Fruit fly (Drosophila melanogaster) whole organism, embryonic: Measurements from ENCODE around the gene Rrp5.

Source experiments
- Asciz ChIP-seq: fragments of 200-800 bp; sonication (Bioruptor generic); optimal IDR thresholded peaks from 2 replicates; lab custom pipeline; 2017; ENCODE audit warnings: missing biosample characterization, mild to moderate bottlenecking, missing genetic modification characterization, missing genetic modification reagents
- B-H1 ChIP-seq: fragments of 200-800 bp; sonication (Bioruptor generic); IDR thresholded peaks from 3 replicates; pipeline ENCODE4 v1.3.6; 2022; ENCODE audit warnings: missing biosample characterization, missing genetic modification characterization
- Bgb ChIP-seq: fragments of 200-800 bp; sonication (Bioruptor generic); IDR thresholded peaks from 2 replicates; pipeline ENCODE4 v1.3.6; 2022; ENCODE audit warnings: missing biosample characterization, missing genetic modification characterization; ENCODE audit not compliant: partially characterized antibody
- CG10321 ChIP-seq: fragments of 200-800 bp; sonication (Bioruptor generic); IDR thresholded peaks from 2 replicates; pipeline ENCODE4 v1.3.6; 2022; ENCODE audit warnings: missing biosample characterization, missing genetic modification characterization
- CG10462 ChIP-seq: fragments of 200-800 bp; sonication (Bioruptor generic); optimal IDR thresholded peaks from 2 replicates; lab custom pipeline; 2016; ENCODE audit warnings: missing biosample characterization, missing genetic modification characterization
- CG11504 ChIP-seq: fragments of 200-800 bp; sonication (Bioruptor generic); optimal IDR thresholded peaks from 3 replicates; lab custom pipeline; 2019; ENCODE audit warnings: missing biosample characterization, mild to moderate bottlenecking, missing genetic modification characterization, moderate library complexity
- CG12104 ChIP-seq: fragments of 200-800 bp; sonication (Bioruptor generic); optimal IDR thresholded peaks from 3 replicates; lab custom pipeline; 2016; ENCODE audit warnings: missing biosample characterization, missing genetic modification characterization
- CG12769 ChIP-seq: fragments of 200-800 bp; sonication (Bioruptor generic); optimal IDR thresholded peaks from 2 replicates; lab custom pipeline; 2019; ENCODE audit warnings: missing biosample characterization, mild to moderate bottlenecking, missing genetic modification characterization, moderate library complexity
- CG14014 ChIP-seq: fragments of 200-800 bp; sonication (Bioruptor generic); IDR thresholded peaks from 2 replicates; pipeline ENCODE4 v1.3.6; 2022; ENCODE audit warnings: missing biosample characterization, missing genetic modification characterization
- CG15073 ChIP-seq: fragments of 200-800 bp; sonication (Bioruptor generic); optimal IDR thresholded peaks from 2 replicates; lab custom pipeline; 2016; ENCODE audit warnings: missing biosample characterization, missing genetic modification characterization
- CG15479 ChIP-seq: fragments of 200-800 bp; sonication (Bioruptor generic); optimal IDR thresholded peaks from 3 replicates; lab custom pipeline; 2019; ENCODE audit warnings: missing biosample characterization, mild to moderate bottlenecking, missing genetic modification characterization, moderate library complexity
- CG1603 ChIP-seq: fragments of 200-800 bp; sonication (Bioruptor generic); optimal IDR thresholded peaks from 2 replicates; lab custom pipeline; 2019; ENCODE audit warnings: missing biosample characterization, mild to moderate bottlenecking, missing genetic modification characterization, moderate library complexity
- CG17612 ChIP-seq: fragments of 200-800 bp; sonication (Bioruptor generic); IDR thresholded peaks from 2 replicates; pipeline ENCODE4 v1.3.6; 2022; ENCODE audit warnings: missing biosample characterization, missing genetic modification characterization
- CG18599 ChIP-seq: fragments of 200-800 bp; sonication (Bioruptor generic); optimal IDR thresholded peaks from 3 replicates; lab custom pipeline; 2017; ENCODE audit warnings: missing biosample characterization, missing genetic modification characterization, mild to moderate bottlenecking, moderate library complexity, missing genetic modification reagents
- CG3065 ChIP-seq: fragments of 200-800 bp; sonication (Bioruptor generic); optimal IDR thresholded peaks from 2 replicates; lab custom pipeline; 2016; ENCODE audit warnings: missing biosample characterization, missing genetic modification characterization
- CG3726 ChIP-seq: fragments of 200-800 bp; sonication (Bioruptor generic); IDR thresholded peaks from 3 replicates; pipeline ENCODE4, ENCODE4 v1.3.6; 2022; ENCODE audit warnings: missing biosample characterization, missing genetic modification characterization
- CG3995 ChIP-seq: fragments of 200-800 bp; sonication (Bioruptor generic); optimal IDR thresholded peaks from 3 replicates; lab custom pipeline; 2016; ENCODE audit warnings: missing biosample characterization, missing genetic modification characterization
- CG4730 ChIP-seq: fragments of 200-800 bp; sonication (Bioruptor generic); IDR thresholded peaks from 2 replicates; pipeline ENCODE4 v1.3.6; 2022; ENCODE audit warnings: missing biosample characterization, missing genetic modification characterization
- CG5245 ChIP-seq: fragments of 200-800 bp; sonication (Bioruptor generic); optimal IDR thresholded peaks from 3 replicates; lab custom pipeline; 2016; ENCODE audit warnings: missing biosample characterization, missing genetic modification characterization
- CG6175 ChIP-seq: fragments of 200-800 bp; sonication (Bioruptor generic); IDR thresholded peaks from 3 replicates; pipeline ENCODE4 v1.3.6; 2022; ENCODE audit warnings: missing biosample characterization, missing genetic modification characterization
- CG6272 ChIP-seq: fragments of 200-800 bp; sonication (Bioruptor generic); IDR thresholded peaks from 2 replicates; pipeline ENCODE4 v1.3.6; 2022; ENCODE audit warnings: missing biosample characterization, missing genetic modification characterization
- CG7271 ChIP-seq: fragments of 200-800 bp; sonication (Bioruptor generic); optimal IDR thresholded peaks from 2 replicates; lab custom pipeline; 2018; ENCODE audit warnings: missing biosample characterization, mild to moderate bottlenecking, missing genetic modification characterization, moderate library complexity
- CG7839 ChIP-seq: fragments of 200-800 bp; sonication (Bioruptor generic); optimal IDR thresholded peaks from 3 replicates; lab custom pipeline; 2018; ENCODE audit warnings: missing biosample characterization, mild to moderate bottlenecking, missing genetic modification characterization, moderate library complexity
- CTCF ChIP-seq: fragments of 200-800 bp; sonication (Bioruptor generic); optimal IDR thresholded peaks from 2 replicates; lab custom pipeline; 2017; ENCODE audit warnings: missing biosample characterization, mild to moderate bottlenecking, missing genetic modification characterization, moderate library complexity
- CrebB ChIP-seq: fragments of 200-800 bp; sonication (Bioruptor generic); optimal IDR thresholded peaks from 3 replicates; lab custom pipeline; 2018; ENCODE audit warnings: missing biosample characterization, mild to moderate bottlenecking, missing genetic modification characterization
- Dad ChIP-seq: fragments of 200-800 bp; sonication (Bioruptor generic); optimal IDR thresholded peaks from 3 replicates; lab custom pipeline; 2016; ENCODE audit warnings: missing biosample characterization, missing genetic modification characterization
- Dek ChIP-seq: fragments of 200-800 bp; sonication (Bioruptor generic); optimal IDR thresholded peaks from 3 replicates; lab custom pipeline; 2019; ENCODE audit warnings: missing biosample characterization, mild to moderate bottlenecking, missing genetic modification characterization, moderate library complexity
- Fer2 ChIP-seq: fragments of 200-800 bp; sonication (Bioruptor generic); optimal IDR thresholded peaks from 2 replicates; lab custom pipeline; 2018; ENCODE audit warnings: missing biosample characterization, mild to moderate bottlenecking, missing genetic modification characterization, moderate library complexity
- HLH3B ChIP-seq: fragments of 200-800 bp; sonication (Bioruptor generic); IDR thresholded peaks from 2 replicates; pipeline ENCODE4 v1.3.6; 2022; ENCODE audit warnings: missing biosample characterization, missing genetic modification characterization
- Lpt ChIP-seq: fragments of >200 bp; optimal IDR thresholded peaks from 2 replicates; lab custom pipeline; 2018; ENCODE audit warnings: missing biosample characterization, missing genetic modification characterization
- MESR4 ChIP-seq: fragments of 200-800 bp; sonication (Bioruptor generic); optimal IDR thresholded peaks from 2 replicates; lab custom pipeline; 2018; ENCODE audit warnings: missing biosample characterization, mild to moderate bottlenecking, missing genetic modification characterization, moderate library complexity
- Mad ChIP-seq: fragments of 200-800 bp; sonication (Bioruptor generic); optimal IDR thresholded peaks from 2 replicates; lab custom pipeline; 2016; ENCODE audit warnings: missing biosample characterization, missing genetic modification characterization
- Nf-YB ChIP-seq: fragments of 200-800 bp; sonication (Bioruptor generic); optimal IDR thresholded peaks from 3 replicates; lab custom pipeline; 2019; ENCODE audit warnings: missing biosample characterization, mild to moderate bottlenecking, missing genetic modification characterization, moderate library complexity
- NfI ChIP-seq: fragments of 200-800 bp; sonication (Bioruptor generic); optimal IDR thresholded peaks from 3 replicates; lab custom pipeline; 2018; ENCODE audit warnings: missing biosample characterization, mild to moderate bottlenecking, missing genetic modification characterization, moderate library complexity
- Ravus ChIP-seq: fragments of 200-800 bp; sonication (Bioruptor generic); IDR thresholded peaks from 2 replicates; pipeline ENCODE4 v1.3.6; 2022; ENCODE audit warnings: missing biosample characterization, missing genetic modification characterization
- Tbp ChIP-seq: fragments of >200 bp; optimal IDR thresholded peaks from 2 replicates; lab custom pipeline; 2018; ENCODE audit warnings: missing biosample characterization, missing genetic modification characterization
- YL-1 ChIP-seq: fragments of 200-800 bp; sonication (Bioruptor generic); optimal IDR thresholded peaks from 3 replicates; lab custom pipeline; 2017; ENCODE audit warnings: missing biosample characterization, mild to moderate bottlenecking, missing genetic modification characterization
- amos ChIP-seq: fragments of 200-800 bp; sonication (Bioruptor generic); IDR thresholded peaks from 2 replicates; pipeline ENCODE4 v1.3.6; 2022; ENCODE audit warnings: missing biosample characterization, missing genetic modification characterization; ENCODE audit not compliant: partially characterized antibody
- aop ChIP-seq: fragments of 200-800 bp; sonication (Bioruptor generic); IDR thresholded peaks from 2 replicates; pipeline ENCODE4 v1.3.6; 2022; ENCODE audit warnings: missing biosample characterization, missing genetic modification characterization
- bcd ChIP-seq: fragments of 200-800 bp; sonication (Bioruptor generic); optimal IDR thresholded peaks from 2 replicates; lab custom pipeline; 2017; ENCODE audit warnings: missing biosample characterization, mild to moderate bottlenecking, missing genetic modification characterization
- cg ChIP-seq: fragments of 200-800 bp; sonication (Bioruptor generic); optimal IDR thresholded peaks from 3 replicates; lab custom pipeline; 2019; ENCODE audit warnings: missing biosample characterization, mild to moderate bottlenecking, missing genetic modification characterization, moderate library complexity
- corto ChIP-seq: fragments of 200-800 bp; sonication (Bioruptor generic); optimal IDR thresholded peaks from 2 replicates; lab custom pipeline; 2016; ENCODE audit warnings: missing biosample characterization, mild to moderate bottlenecking, missing genetic modification characterization, moderate library complexity
- ems ChIP-seq: fragments of 200-800 bp; sonication (Bioruptor generic); optimal IDR thresholded peaks from 3 replicates; lab custom pipeline; 2016; ENCODE audit warnings: missing biosample characterization, missing genetic modification characterization
- fd64A ChIP-seq: fragments of 200-800 bp; sonication (Bioruptor generic); optimal IDR thresholded peaks from 3 replicates; lab custom pipeline; 2018; ENCODE audit warnings: missing biosample characterization, mild to moderate bottlenecking, missing genetic modification characterization
- kni ChIP-seq: fragments of 200-800 bp; sonication (Bioruptor generic); optimal IDR thresholded peaks from 3 replicates; lab custom pipeline; 2017; ENCODE audit warnings: mild to moderate bottlenecking, missing biosample characterization, missing genetic modification reagents, missing genetic modification characterization
- nau ChIP-seq: fragments of 200-800 bp; sonication (Bioruptor generic); optimal IDR thresholded peaks from 3 replicates; lab custom pipeline; 2017; ENCODE audit warnings: missing biosample characterization, mild to moderate bottlenecking, missing genetic modification characterization, missing genetic modification reagents
- pfk ChIP-seq: fragments of 200-800 bp; sonication (Bioruptor generic); optimal IDR thresholded peaks from 2 replicates; lab custom pipeline; 2018; ENCODE audit warnings: missing biosample characterization, mild to moderate bottlenecking, missing genetic modification characterization, moderate library complexity
- repo ChIP-seq: fragments of 200-800 bp; sonication (Bioruptor generic); optimal IDR thresholded peaks from 2 replicates; lab custom pipeline; 2016; ENCODE audit warnings: missing biosample characterization, missing genetic modification characterization
- sim ChIP-seq: fragments of 200-800 bp; sonication (Bioruptor generic); IDR thresholded peaks from 2 replicates; pipeline ENCODE4 v1.3.6; 2022; ENCODE audit warnings: missing biosample characterization, missing genetic modification characterization
- stwl ChIP-seq: fragments of 200-800 bp; sonication (Bioruptor generic); optimal IDR thresholded peaks from 3 replicates; lab custom pipeline; 2018; ENCODE audit warnings: missing biosample characterization, mild to moderate bottlenecking, missing genetic modification characterization, moderate library complexity
- tup ChIP-seq: fragments of 200-800 bp; sonication (Bioruptor generic); optimal IDR thresholded peaks from 2 replicates; lab custom pipeline; 2016; ENCODE audit warnings: missing biosample characterization, mild to moderate bottlenecking, missing genetic modification characterization, moderate library complexity
- unpg ChIP-seq: fragments of 200-800 bp; sonication (Bioruptor generic); optimal IDR thresholded peaks from 3 replicates; lab custom pipeline; 2018; ENCODE audit warnings: missing biosample characterization, mild to moderate bottlenecking, missing genetic modification characterization, moderate library complexity

The Rrp5 gene

dm6 chr3R:24298534-24298936, 34.6 kb downstream of the Rrp5 start (continued):
- TF ChIP-seq CG15479 (GFP tag; lab: Kevin White, UChicago) (no peak), CG5245 (GFP tag; lab: Kevin White, UChicago) (peak; percentile 17), Nf-YB (GFP tag; lab: Kevin White, UChicago) (no peak), CG3995 (no peak), B-H1 (GFP tag; lab: Robert Waterston, UW) (no peak), CTCF (GFP tag; lab: Kevin White, UChicago) (no peak), CG14014 (no peak), CG10321 (GFP tag; lab: Robert Waterston, UW) (no peak), repo (GFP tag; lab: Kevin White, UChicago) (no peak), MESR4 (GFP tag; lab: Kevin White, UChicago) (no peak), Dek (tag; lab: Kevin White, UChicago) (no peak), ems (GFP tag; lab: Kevin White, UChicago) (no peak), sim (GFP tag; lab: Robert Waterston, UW) (no peak), Lpt (GFP tag; lab: Kevin White, UChicago) (no peak), CG17612 (GFP tag; lab: Robert Waterston, UW) (no peak), Tbp (no peak), Ravus (GFP tag; lab: Robert Waterston, UW) (no peak), CG7271 (no peak), CrebB (tag; lab: Kevin White, UChicago) (no peak), unpg (GFP tag; lab: Kevin White, UChicago) (no peak), aop (no peak), Fer2 (tag; lab: Kevin White, UChicago) (no peak), tup (GFP tag; lab: Kevin White, UChicago) (no peak), Dad (GFP tag; lab: Kevin White, UChicago) (no peak), kni (no peak), CG1603 (tag; lab: Kevin White, UChicago) (peak; percentile 26), fd64A (GFP tag; lab: Kevin White, UChicago) (no peak), CG3726 (GFP tag; lab: Robert Waterston, UW) (no peak), CG6272 (GFP tag; lab: Robert Waterston, UW) (no peak), CG11504 (peak; percentile 39), amos (GFP tag; lab: Robert Waterston, UW) (no peak), cg (GFP tag; lab: Kevin White, UChicago) (no peak), CG3065 (GFP tag; lab: Kevin White, UChicago) (no peak), corto (no peak), CG7839 (tag; lab: Kevin White, UChicago) (peak; percentile 16), CG12104 (no peak), nau (peak; percentile 24), Bgb (GFP tag; lab: Robert Waterston, UW) (no peak), CG15073 (GFP tag; lab: Kevin White, UChicago) (no peak), CG10462 (GFP tag; lab: Kevin White, UChicago) (no peak), Asciz (peak; percentile 54), CG12769 (tag; lab: Kevin White, UChicago) (no peak), CG4730 (GFP tag; lab: Robert Waterston, UW) (no peak), CG6175 (GFP tag; lab: Robert Waterston, UW) (no peak), stwl (tag; lab: Kevin White, UChicago) (no peak), pfk (no peak), YL-1 (GFP tag; lab: Kevin White, UChicago) (no peak), NfI (GFP tag; lab: Kevin White, UChicago) (no peak), bcd (no peak), CG18599 (GFP tag; lab: Kevin White, UChicago) (no peak), Mad (GFP tag; lab: Kevin White, UChicago) (no peak), HLH3B (GFP tag; lab: Robert Waterston, UW) (no peak)
